Worm (Caenorhabditis elegans) whole organism, L2 larva: ENCODE results near the gene lim-6.

Experiments used
- elt-1 ChIP-seq: fragments of 150-350 bp; optimal IDR thresholded peaks from 2 replicates; lab custom pipeline; 2014; ENCODE audit warnings: missing biosample characterization, missing genetic modification characterization
- unc-62 ChIP-seq: fragments of 150-350 bp; optimal IDR thresholded peaks from 2 replicates; lab custom pipeline; 2014; ENCODE audit warnings: missing biosample characterization, missing genetic modification reagents, missing genetic modification characterization

- no peak for TF ChIP-seq unc-62 (GFP tag; lab: Kevin White, UChicago)
- TF ChIP-seq elt-1, result no peak
Measured at ce11 chrX:1117252-1117651, 45.0 kb downstream of the lim-6 start.
